Worm (Caenorhabditis elegans) whole organism, L1 larva: ENCODE results near the gene acl-13.

Experiments used
- C34B4.2 ChIP-seq: sonication (generic microtip); optimal IDR thresholded peaks from 2 replicates; lab custom pipeline; 2017; ENCODE audit warnings: mild to moderate bottlenecking, missing genetic modification characterization, missing compliant biosample characterization
- F16B12.6 ChIP-seq: fragments of 150-350 bp; optimal IDR thresholded peaks from 2 replicates; lab custom pipeline; 2014; ENCODE audit warnings: missing biosample characterization, missing genetic modification characterization
- Y116A8C.19 ChIP-seq: sonication (generic microtip); optimal IDR thresholded peaks from 2 replicates; lab custom pipeline; 2016; ENCODE audit warnings: missing compliant biosample characterization, missing genetic modification characterization, borderline replicate concordance
- aha-1 ChIP-seq: fragments of 150-350 bp; optimal IDR thresholded peaks from 2 replicates; lab custom pipeline; 2014; ENCODE audit warnings: missing biosample characterization, missing genetic modification characterization
- alr-1 ChIP-seq: fragments of 200-800 bp; sonication (Bioruptor generic); optimal IDR thresholded peaks from 2 replicates; lab custom pipeline; 2018; ENCODE audit warnings: borderline replicate concordance, mild to moderate bottlenecking, missing genetic modification characterization, missing compliant biosample characterization
- aly-2 ChIP-seq: fragments of 150-350 bp; optimal IDR thresholded peaks from 2 replicates; lab custom pipeline; 2014; ENCODE audit warnings: missing biosample characterization, missing genetic modification characterization
- ama-1 ChIP-seq: fragments of 150-350 bp; optimal IDR thresholded peaks from 2 replicates; lab custom pipeline; 2014
- blmp-1 ChIP-seq: fragments of 150-350 bp; optimal IDR thresholded peaks from 2 replicates; lab custom pipeline; 2014; ENCODE audit warnings: missing biosample characterization, missing genetic modification characterization
- ceh-63 ChIP-seq: fragments of 200-800 bp; sonication (Bioruptor generic); optimal IDR thresholded peaks from 2 replicates; lab custom pipeline; 2018; ENCODE audit warnings: mild to moderate bottlenecking, missing genetic modification characterization, missing compliant biosample characterization
- ceh-8 ChIP-seq: fragments of 200-800 bp; sonication (Bioruptor generic); optimal IDR thresholded peaks from 2 replicates; lab custom pipeline; 2018; ENCODE audit warnings: mild to moderate bottlenecking, missing genetic modification characterization, moderate library complexity, missing compliant biosample characterization
- ceh-82 ChIP-seq, 3 experiments: fragments of 150-350 bp in 1 of 3; sonication (generic microtip) in 2 of 3; optimal IDR thresholded peaks; 2 replicates each; lab custom pipeline; 2014 to 2017; ENCODE audit warnings: missing biosample characterization in 3 of 3, missing genetic modification characterization in 3 of 3
- ceh-88 ChIP-seq: fragments of 200-800 bp; sonication (Bioruptor generic); IDR thresholded peaks from 2 replicates; pipeline ENCODE4 v1.3.6; 2022; ENCODE audit warnings: missing genetic modification characterization, missing compliant biosample characterization
- ceh-90 ChIP-seq: sonication (generic microtip); optimal IDR thresholded peaks from 2 replicates; lab custom pipeline; 2016; ENCODE audit warnings: missing genetic modification characterization, missing compliant biosample characterization
- ces-1 ChIP-seq: fragments of 150-350 bp; optimal IDR thresholded peaks from 2 replicates; lab custom pipeline; 2014; ENCODE audit warnings: missing biosample characterization, missing genetic modification reagents, missing genetic modification characterization
- dpl-1 ChIP-seq, 3 experiments: fragments of 150-350 bp in 2 of 3; sonication (generic microtip) in 1 of 3; optimal IDR thresholded peaks; 2 replicates each; lab custom pipeline; 2014 to 2017; ENCODE audit warnings: missing biosample characterization in 3 of 3, missing genetic modification characterization in 3 of 3, missing genetic modification reagents in 3 of 3
- efl-1 ChIP-seq, 4 experiments: fragments of 150-350 bp; optimal IDR thresholded peaks in 3 of 4; peaks in 1 of 4; 1 replicate in 1 of 4; 2 replicates in 3 of 4; lab custom pipeline; 2014; ENCODE audit warnings: missing biosample characterization in 2 of 4, missing genetic modification characterization in 2 of 4, missing genetic modification reagents in 2 of 4
- efl-3 ChIP-seq: fragments of 200-800 bp; sonication (Bioruptor generic); optimal IDR thresholded peaks from 2 replicates; lab custom pipeline; 2018; ENCODE audit warnings: mild to moderate bottlenecking, missing genetic modification characterization, missing compliant biosample characterization
- egl-27 ChIP-seq, 2 experiments: fragments of 150-350 bp in 1 of 2; sonication (generic microtip); optimal IDR thresholded peaks; 3 replicates each; lab custom pipeline; 2017 to 2018; ENCODE audit warnings: missing biosample characterization in 2 of 2, missing genetic modification characterization in 2 of 2, missing genetic modification reagents in 2 of 2
- elt-2 ChIP-seq: sonication (generic microtip); optimal IDR thresholded peaks from 2 replicates; lab custom pipeline; 2016; ENCODE audit warnings: missing genetic modification characterization, mild to moderate bottlenecking, inconsistent platforms, missing compliant biosample characterization, missing genetic modification reagents
- fkh-10 ChIP-seq: sonication (generic microtip); optimal IDR thresholded peaks from 2 replicates; lab custom pipeline; 2017; ENCODE audit warnings: missing biosample characterization, missing genetic modification reagents, missing genetic modification characterization
- fkh-4 ChIP-seq: sonication (generic microtip); optimal IDR thresholded peaks from 2 replicates; lab custom pipeline; 2016; ENCODE audit warnings: missing compliant biosample characterization, missing genetic modification characterization, borderline replicate concordance
- grh-1 ChIP-seq: fragments of 200-800 bp; sonication (Bioruptor generic); IDR thresholded peaks from 2 replicates; pipeline ENCODE4 v1.3.6; 2022; ENCODE audit warnings: missing genetic modification reagents, missing genetic modification characterization, missing compliant biosample characterization
- hlh-17 ChIP-seq: fragments of 200-800 bp; sonication (Bioruptor generic); optimal IDR thresholded peaks from 2 replicates; lab custom pipeline; 2018; ENCODE audit warnings: missing genetic modification characterization, mild to moderate bottlenecking, missing compliant biosample characterization, moderate library complexity, borderline replicate concordance
- hpl-2 ChIP-seq: fragments of 150-350 bp; optimal IDR thresholded peaks from 2 replicates; lab custom pipeline; 2014; ENCODE audit warnings: missing biosample characterization, missing genetic modification reagents, missing genetic modification characterization
- jun-1 ChIP-seq: fragments of 150-350 bp; optimal IDR thresholded peaks from 2 replicates; lab custom pipeline; 2014; ENCODE audit warnings: missing biosample characterization, missing genetic modification reagents, missing genetic modification characterization
- lin-13 ChIP-seq: fragments of 150-350 bp; optimal IDR thresholded peaks from 2 replicates; lab custom pipeline; 2014; ENCODE audit warnings: missing biosample characterization, missing genetic modification reagents, missing genetic modification characterization
- lir-3 ChIP-seq: sonication (generic microtip); optimal IDR thresholded peaks from 2 replicates; lab custom pipeline; 2016; ENCODE audit warnings: mild to moderate bottlenecking, missing genetic modification characterization, moderate library complexity, missing compliant biosample characterization; ENCODE audit not compliant: poor library complexity
- lsy-2 ChIP-seq, 2 experiments: fragments of 150-350 bp; optimal IDR thresholded peaks; 2 replicates each; lab custom pipeline; 2014; ENCODE audit warnings: missing biosample characterization in 2 of 2, missing genetic modification characterization in 2 of 2
- mab-9 ChIP-seq: fragments of 200-800 bp; sonication (Bioruptor generic); IDR thresholded peaks from 2 replicates; pipeline ENCODE4 v1.3.6; 2022; ENCODE audit warnings: missing genetic modification reagents, missing genetic modification characterization, missing compliant biosample characterization
- mdl-1 ChIP-seq, 2 experiments: fragments of 150-350 bp; optimal IDR thresholded peaks; 2 replicates each; lab custom pipeline; 2014 to 2017; ENCODE audit warnings: missing biosample characterization in 2 of 2, missing genetic modification characterization in 2 of 2, inconsistent platforms in 1 of 2
- nhr-11 ChIP-seq: fragments of 150-350 bp; optimal IDR thresholded peaks from 2 replicates; lab custom pipeline; 2014; ENCODE audit warnings: missing biosample characterization, missing genetic modification characterization
- nhr-12 ChIP-seq: sonication (generic microtip); optimal IDR thresholded peaks from 2 replicates; lab custom pipeline; 2017; ENCODE audit warnings: missing biosample characterization, missing genetic modification characterization
- nhr-19 ChIP-seq: fragments of 200-800 bp; sonication (Bioruptor generic); conservative IDR thresholded peaks from 2 replicates; pipeline ENCODE4 v1.3.6; 2022; ENCODE audit warnings: missing genetic modification characterization, missing compliant biosample characterization
- nhr-28 ChIP-seq: fragments of 150-350 bp; optimal IDR thresholded peaks from 2 replicates; lab custom pipeline; 2014; ENCODE audit warnings: missing biosample characterization, missing genetic modification characterization
- nhr-71 ChIP-seq: sonication (generic microtip); optimal IDR thresholded peaks from 2 replicates; lab custom pipeline; 2016; ENCODE audit warnings: mild to moderate bottlenecking, missing genetic modification characterization, moderate library complexity, missing compliant biosample characterization
- nhr-84 ChIP-seq: sonication (generic microtip); optimal IDR thresholded peaks from 2 replicates; lab custom pipeline; 2017; ENCODE audit warnings: missing biosample characterization, missing genetic modification characterization
- nhr-85 ChIP-seq: sonication (generic microtip); peaks from one replicate; lab custom pipeline; 2016; ENCODE audit warnings: missing genetic modification characterization, inconsistent platforms, missing compliant biosample characterization
- nhr-90 ChIP-seq: sonication (generic microtip); optimal IDR thresholded peaks from 2 replicates; lab custom pipeline; 2016; ENCODE audit warnings: mild to moderate bottlenecking, missing genetic modification characterization, missing compliant biosample characterization; ENCODE audit not compliant: poor library complexity
- pax-3 ChIP-seq: fragments of 200-800 bp; sonication (Bioruptor generic); optimal IDR thresholded peaks from 2 replicates; lab custom pipeline; 2018; ENCODE audit warnings: mild to moderate bottlenecking, missing genetic modification characterization, moderate library complexity, missing compliant biosample characterization
- rnt-1 ChIP-seq: sonication (generic microtip); optimal IDR thresholded peaks from 2 replicates; lab custom pipeline; 2016; ENCODE audit warnings: mild to moderate bottlenecking, missing genetic modification characterization, moderate library complexity, missing compliant biosample characterization
- skn-1 ChIP-seq: fragments of 150-350 bp; optimal IDR thresholded peaks from 2 replicates; lab custom pipeline; 2014; ENCODE audit warnings: missing biosample characterization, missing genetic modification characterization
- snpc-4 ChIP-seq: fragments of 150-350 bp; optimal IDR thresholded peaks from 2 replicates; lab custom pipeline; 2014; ENCODE audit warnings: missing biosample characterization, missing genetic modification characterization
- sup-37 ChIP-seq: fragments of 200-800 bp; sonication (Bioruptor generic); optimal IDR thresholded peaks from 2 replicates; lab custom pipeline; 2018; ENCODE audit warnings: mild to moderate bottlenecking, missing genetic modification characterization, missing compliant biosample characterization
- swsn-7 ChIP-seq: sonication (generic microtip); optimal IDR thresholded peaks from 2 replicates; lab custom pipeline; 2016; ENCODE audit warnings: missing genetic modification characterization, missing compliant biosample characterization
- tbx-2 ChIP-seq: sonication (generic microtip); optimal IDR thresholded peaks from 2 replicates; lab custom pipeline; 2016; ENCODE audit warnings: missing genetic modification characterization, missing compliant biosample characterization
- tlp-1 ChIP-seq: fragments of 150-350 bp; optimal IDR thresholded peaks from 2 replicates; lab custom pipeline; 2014; ENCODE audit warnings: missing biosample characterization, missing genetic modification characterization
- unc-130 ChIP-seq: fragments of 150-350 bp; optimal IDR thresholded peaks from 2 replicates; lab custom pipeline; 2017; ENCODE audit warnings: missing biosample characterization, missing genetic modification characterization, inconsistent platforms
- unc-62 ChIP-seq: fragments of 150-350 bp; optimal IDR thresholded peaks from 2 replicates; lab custom pipeline; 2014; ENCODE audit warnings: missing biosample characterization, missing genetic modification reagents, missing genetic modification characterization
- unc-86 ChIP-seq: sonication (generic microtip); optimal IDR thresholded peaks from 2 replicates; lab custom pipeline; 2016; ENCODE audit warnings: missing genetic modification characterization, missing compliant biosample characterization
- xbp-1 ChIP-seq: sonication (generic microtip); optimal IDR thresholded peaks from 2 replicates; lab custom pipeline; 2016; ENCODE audit warnings: missing genetic modification characterization, missing compliant biosample characterization
- zag-1 ChIP-seq: fragments of 150-350 bp; optimal IDR thresholded peaks from 2 replicates; lab custom pipeline; 2014; ENCODE audit warnings: missing biosample characterization, missing genetic modification characterization
- zip-4 ChIP-seq: fragments of 200-800 bp; sonication (Bioruptor generic); optimal IDR thresholded peaks from 2 replicates; lab custom pipeline; 2018; ENCODE audit warnings: mild to moderate bottlenecking, missing genetic modification characterization, moderate library complexity, missing compliant biosample characterization

acl-13 gene

DNA sequence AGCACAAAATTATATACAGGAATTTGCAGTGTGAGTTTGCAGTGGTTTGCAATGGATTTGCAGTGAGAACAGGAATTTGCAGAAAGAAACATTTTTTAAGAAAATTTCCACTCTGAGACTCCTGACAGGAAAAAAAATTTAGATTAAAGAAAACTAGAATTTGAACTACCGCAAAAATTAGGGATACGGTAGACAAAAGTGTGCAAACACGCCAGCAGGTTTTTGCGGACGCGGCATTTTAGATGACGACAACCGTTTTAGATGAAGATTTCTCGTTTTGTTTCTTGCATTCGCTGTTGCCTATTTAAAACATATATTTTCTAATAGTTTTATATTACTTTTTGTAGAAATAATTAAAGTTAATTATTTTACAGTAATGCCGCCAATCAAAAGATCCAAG lies 38.4 kb upstream of the acl-13 start, which contains the start of gene wdr-46:
Gene wdr-46 (plus strand): TSS at position 375 of the 400 bp plus-strand sequence.
- TF ChIP-seq fkh-10 (GFP tag; lab: Kevin White, UChicago) (peak; percentile 48), blmp-1 (tag; lab: Kevin White, UChicago) (no peak), sup-37 (GFP tag; lab: Kevin White, UChicago) (peak; percentile 38), nhr-90 (tag; lab: Kevin White, UChicago) (peak; percentile 88), ceh-88 (peak; percentile 63), aly-2 (tag; lab: Kevin White, UChicago) (peak; percentile 72), zip-4 (GFP tag; lab: Kevin White, UChicago) (peak; percentile 57), elt-2 (no peak), xbp-1 (tag; lab: Kevin White, UChicago) (peak; percentile 89), pax-3 (peak; percentile 59), hlh-17 (GFP tag; lab: Kevin White, UChicago) (no peak), rnt-1 (tag; lab: Kevin White, UChicago) (peak; percentile 90), lsy-2 (tag; optimal IDR thresholded peaks at IDR 0.05; lab: Kevin White, UChicago) (peak; percentile 100), efl-1 (optimal IDR thresholded peaks at IDR 0.05; lab: Kevin White, UChicago) (peak; percentile 88 to 99), efl-1 (GFP tag; optimal IDR thresholded peaks at IDR 0.05 in 1 of 2; lab: Kevin White, UChicago) (peak; percentile 99 to 100), nhr-19 (GFP tag; lab: Robert Waterston, UW) (peak; percentile 88), C34B4.2 (tag; lab: Kevin White, UChicago) (no peak), nhr-28 (tag; lab: Kevin White, UChicago) (no peak), tlp-1 (tag; lab: Kevin White, UChicago) (no peak), nhr-71 (peak; percentile 91), nhr-12 (tag; lab: Kevin White, UChicago) (no peak), unc-62 (GFP tag; lab: Kevin White, UChicago) (no peak), mdl-1 (tag; optimal IDR thresholded peaks at IDR 0.05; lab: Kevin White, UChicago) (peak in 1 of 2 experiments; percentile 79), jun-1 (tag; lab: Kevin White, UChicago) (peak; percentile 83), egl-27 (tag; optimal IDR thresholded peaks at IDR 0.05; lab: Kevin White, UChicago) (no peak), dpl-1 (GFP tag; optimal IDR thresholded peaks at IDR 0.05; lab: Kevin White, UChicago) (peak; percentile 98 to 99 (median 99)), efl-3 (GFP tag; lab: Kevin White, UChicago) (peak; percentile 18), unc-130 (tag; lab: Kevin White, UChicago) (peak; percentile 93), lin-13 (GFP tag; lab: Kevin White, UChicago) (peak; percentile 68), aha-1 (no peak), ceh-63 (GFP tag; lab: Kevin White, UChicago) (no peak), hpl-2 (GFP tag; lab: Kevin White, UChicago) (no peak), fkh-4 (tag; lab: Kevin White, UChicago) (peak; percentile 42), swsn-7 (tag; lab: Kevin White, UChicago) (peak; percentile 87), skn-1 (tag; lab: Kevin White, UChicago) (peak; percentile 88), alr-1 (tag; lab: Kevin White, UChicago) (no peak), F16B12.6 (tag; lab: Kevin White, UChicago) (peak; percentile 98), mab-9 (GFP tag; lab: Robert Waterston, UW) (peak; percentile 70; the same call in 1 of the 2 replicates), unc-86 (tag; lab: Kevin White, UChicago) (peak; percentile 86), tbx-2 (peak; percentile 89), grh-1 (GFP tag; lab: Robert Waterston, UW) (peak; percentile 83), ces-1 (GFP tag; lab: Kevin White, UChicago) (no peak), ceh-8 (GFP tag; lab: Kevin White, UChicago) (peak; percentile 76), snpc-4 (tag; lab: Kevin White, UChicago) (peak; percentile 70), nhr-11 (tag; lab: Kevin White, UChicago) (peak; percentile 59), Y116A8C.19 (no peak), ceh-82 (tag; optimal IDR thresholded peaks at IDR 0.05; lab: Kevin White, UChicago) (peak; percentile 84 to 89 (median 87)), ceh-90 (peak; percentile 47), zag-1 (tag; lab: Kevin White, UChicago) (peak; percentile 11), nhr-85 (tag; lab: Kevin White, UChicago) (peak; percentile 92), ama-1 (peak; percentile 10), nhr-84 (tag; lab: Kevin White, UChicago) (no peak), lir-3 (tag; lab: Kevin White, UChicago) (peak; percentile 54)
